Fruit fly (Drosophila melanogaster): ENCODE results near the gene Rph.

Rph gene

DNA sequence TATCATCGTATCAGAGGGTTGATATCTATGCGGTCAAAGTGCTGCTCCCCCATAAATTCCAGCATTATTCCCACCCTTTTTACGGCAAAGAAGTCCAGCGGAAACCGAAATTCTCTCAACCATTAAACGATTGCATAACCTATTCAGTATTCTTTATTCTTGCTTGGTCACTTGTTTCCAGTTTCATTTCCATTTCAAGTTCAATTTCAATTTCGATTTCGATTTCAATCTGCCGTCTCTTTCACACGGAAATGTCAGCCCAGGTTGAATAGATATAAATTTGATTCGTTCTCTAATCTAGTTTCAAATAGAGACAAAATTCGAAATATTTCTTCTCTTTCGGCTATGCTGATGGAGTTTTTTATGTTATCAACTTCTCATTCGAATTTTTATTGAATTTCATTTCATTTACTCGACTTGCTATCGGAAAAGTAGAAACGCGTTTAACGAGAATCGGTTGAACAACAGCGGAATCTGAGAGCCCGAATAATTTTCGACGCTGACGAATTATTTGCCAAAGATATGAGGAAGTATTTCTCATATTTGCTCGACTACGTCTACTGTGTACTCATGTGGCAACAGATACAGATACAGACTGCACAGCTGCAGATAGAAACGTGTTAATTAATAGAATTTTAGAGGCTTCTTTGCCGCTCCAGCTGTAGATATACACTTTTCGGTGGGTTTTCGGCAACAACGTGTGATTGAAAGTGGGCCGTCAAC, 24.6 kb downstream of the Rph start (continued):
- TF ChIP-seq Scr (GFP tag; IDR thresholded peaks at IDR 0.05; ENCODE audit: partially characterized antibody), result no peak
- TF ChIP-seq sna (GFP tag; IDR thresholded peaks at IDR 0.05; ENCODE audit: partially characterized antibody), result no peak
- TF ChIP-seq Pdp1 (GFP tag; optimal IDR thresholded peaks at IDR 0.05), result peak in 1 of 2 experiments; percentile 84
- TF ChIP-seq CG3407 (GFP tag; optimal IDR thresholded peaks at IDR 0.05), result no peak
- no peak for TF ChIP-seq Doc3 (GFP tag; IDR thresholded peaks at IDR 0.05; ENCODE audit: partially characterized antibody)
- no peak for TF ChIP-seq NC2α (GFP tag; optimal IDR thresholded peaks at IDR 0.05)
- TF ChIP-seq nom (GFP tag; optimal IDR thresholded peaks at IDR 0.05), result no peak
- no peak for TF ChIP-seq CG18476 (GFP tag; optimal IDR thresholded peaks at IDR 0.05)
- no peak for TF ChIP-seq CG10979 (tag; optimal IDR thresholded peaks at IDR 0.05)
- TF ChIP-seq nerfin-1 (tag; optimal IDR thresholded peaks at IDR 0.05), result peak; percentile 38
- no peak for TF ChIP-seq CG10267 (tag; optimal IDR thresholded peaks at IDR 0.05)
- TF ChIP-seq Ptx1 (GFP tag; IDR thresholded peaks at IDR 0.05), result no peak
- TF ChIP-seq dmrt99B (tag; optimal IDR thresholded peaks at IDR 0.05), result peak; percentile 1
- TF ChIP-seq Gug (GFP tag; IDR thresholded peaks at IDR 0.05), result no peak
- no peak for TF ChIP-seq CG8290 (GFP tag; optimal IDR thresholded peaks at IDR 0.05)
- TF ChIP-seq CG8290 (tag; optimal IDR thresholded peaks at IDR 0.05), result peak in 1 of 2 experiments; percentile 35
- no peak for TF ChIP-seq row (GFP tag; IDR thresholded peaks at IDR 0.05)
- TF ChIP-seq Drgx (GFP tag; IDR thresholded peaks at IDR 0.05), result no peak
- no peak for TF ChIP-seq sim (GFP tag; IDR thresholded peaks at IDR 0.05)
- TF ChIP-seq CG4360 (GFP tag; IDR thresholded peaks at IDR 0.05), result no peak
- no peak for TF ChIP-seq CG18262 (tag; optimal IDR thresholded peaks at IDR 0.05)
- TF ChIP-seq nau (GFP tag; optimal IDR thresholded peaks at IDR 0.05), result peak; percentile 41
- TF ChIP-seq Adf1 (GFP tag; IDR thresholded peaks at IDR 0.05), result no peak
- TF ChIP-seq CG17568 (GFP tag; optimal IDR thresholded peaks at IDR 0.05), result peak; percentile 8
- no peak for TF ChIP-seq CG1647 (GFP tag; optimal IDR thresholded peaks at IDR 0.05)
- no peak for TF ChIP-seq CG9609 (GFP tag; optimal IDR thresholded peaks at IDR 0.05)
- TF ChIP-seq dm (GFP tag; optimal IDR thresholded peaks at IDR 0.05), result no peak
- TF ChIP-seq Awh (GFP tag; IDR thresholded peaks at IDR 0.05), result no peak
- peak; percentile 73 for TF ChIP-seq Med (GFP tag)
- no peak for TF ChIP-seq CG13287 (GFP tag; IDR thresholded peaks at IDR 0.05; ENCODE audit: partially characterized antibody)
- no peak for TF ChIP-seq tna (GFP tag; IDR thresholded peaks at IDR 0.05; ENCODE audit: partially characterized antibody)
- TF ChIP-seq ac (GFP tag; optimal IDR thresholded peaks at IDR 0.05), result no peak
- no peak for TF ChIP-seq org-1 (GFP tag; optimal IDR thresholded peaks at IDR 0.05)
- TF ChIP-seq CG10462 (GFP tag; optimal IDR thresholded peaks at IDR 0.05), result no peak
- TF ChIP-seq otp (GFP tag; IDR thresholded peaks at IDR 0.05), result peak; percentile 40; the same call in 1 of the 3 replicates
- no peak for TF ChIP-seq cas (GFP tag; IDR thresholded peaks at IDR 0.05)
- peak; percentile 19 for TF ChIP-seq Asciz (GFP tag; optimal IDR thresholded peaks at IDR 0.05)

DNA sequence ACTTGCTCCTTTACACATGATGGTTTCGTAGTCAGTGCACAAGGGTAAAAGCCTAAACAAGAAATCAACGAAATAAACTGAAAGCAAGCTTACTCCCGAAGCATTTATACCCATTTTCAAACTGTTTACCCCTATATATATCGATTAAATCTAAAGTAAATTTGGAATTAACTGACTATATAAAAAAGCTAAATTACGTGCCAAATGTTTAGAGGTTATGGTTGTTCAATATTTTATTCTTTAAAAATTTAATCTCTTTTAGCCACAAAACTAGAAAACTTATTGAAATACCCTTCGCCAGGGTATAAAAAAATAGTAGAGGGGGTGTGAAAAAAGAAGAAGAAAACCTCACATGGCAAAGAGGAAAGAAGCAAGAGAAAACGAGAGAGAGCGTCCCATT, 25.7 kb downstream of the Rph start:
- TF ChIP-seq Optix (GFP tag; IDR thresholded peaks at IDR 0.05) (no peak), pum (GFP tag; optimal IDR thresholded peaks at IDR 0.05) (no peak), CG8765 (GFP tag; IDR thresholded peaks at IDR 0.05) (no peak), pho (GFP tag; optimal IDR thresholded peaks at IDR 0.05) (peak; percentile 18), CG10209 (GFP tag; optimal IDR thresholded peaks at IDR 0.05) (peak; percentile 56), CG8924 (tag; optimal IDR thresholded peaks at IDR 0.05) (peak; percentile 80), nerfin-2 (GFP tag; IDR thresholded peaks at IDR 0.05; ENCODE audit: partially characterized antibody) (no peak), BEAF-32 (GFP tag; optimal IDR thresholded peaks at IDR 0.05) (no peak), CG11398 (GFP tag; optimal IDR thresholded peaks at IDR 0.05) (no peak), bigmax (GFP tag; optimal IDR thresholded peaks at IDR 0.05) (no peak), ara (GFP tag; IDR thresholded peaks at IDR 0.05) (no peak), prd (optimal IDR thresholded peaks at IDR 0.05) (no peak), prd (GFP tag; IDR thresholded peaks at IDR 0.05) (peak; percentile 70), cg (GFP tag; optimal IDR thresholded peaks at IDR 0.05) (peak; percentile 46), CG3407 (GFP tag; optimal IDR thresholded peaks at IDR 0.05) (peak; percentile 26), odd (GFP tag; optimal IDR thresholded peaks at IDR 0.05) (peak; percentile 29)

Data from whole organism, embryonic.